Fruit fly (Drosophila melanogaster): Measurements from ENCODE around the gene CG1907.

CG1907 gene

DNA sequence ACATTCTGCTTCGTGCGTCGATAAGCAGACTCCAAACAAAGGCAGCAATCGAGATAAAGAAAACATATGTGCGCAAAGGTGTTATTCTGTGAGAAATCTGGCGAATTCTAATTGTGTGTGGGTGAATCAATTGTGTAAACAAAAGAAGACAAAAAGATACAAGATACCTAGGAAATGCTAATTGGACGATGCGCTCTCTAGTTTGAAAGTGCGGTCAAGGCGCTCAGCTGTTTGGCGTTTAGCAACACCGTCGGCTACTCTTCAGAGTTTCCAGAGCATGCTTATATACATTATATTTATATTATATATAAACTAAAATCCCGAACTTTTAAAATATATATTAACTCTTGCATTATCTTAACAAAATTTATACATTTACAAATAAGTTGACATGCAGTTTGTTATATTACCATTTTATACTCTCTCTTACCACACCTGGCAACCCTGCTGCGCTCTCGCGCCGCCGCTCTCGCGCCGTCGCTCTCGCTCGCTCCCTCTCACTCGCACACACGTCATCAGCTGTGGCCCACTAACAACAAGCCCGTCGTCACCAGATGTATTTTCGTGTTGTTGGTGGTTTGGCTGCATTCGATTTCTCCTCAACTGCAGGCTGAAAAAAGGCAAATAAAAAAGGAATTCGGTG, at the start of gene CG1907:
Gene CG1907, plus strand, starts transcription at position 551 of the 643 bp plus-strand sequence.
- TF ChIP-seq fd96Ca (GFP tag; IDR thresholded peaks at IDR 0.05) (peak; percentile 98), EcR (GFP tag; optimal IDR thresholded peaks at IDR 0.05) (peak; percentile 58), CG34367 (tag; optimal IDR thresholded peaks at IDR 0.05) (peak; percentile 92), CG13204 (GFP tag; optimal IDR thresholded peaks at IDR 0.05) (peak; percentile 91), Ets98B (GFP tag; IDR thresholded peaks at IDR 0.05) (peak; percentile 99), CG14655 (GFP tag; optimal IDR thresholded peaks at IDR 0.05) (peak; percentile 98), rn (GFP tag; IDR thresholded peaks at IDR 0.05) (peak; percentile 97), Pif1A (GFP tag; optimal IDR thresholded peaks at IDR 0.05) (peak; percentile 91), Snoo (tag; optimal IDR thresholded peaks at IDR 0.05) (peak; percentile 98), CG8159 (tag; optimal IDR thresholded peaks at IDR 0.05) (peak; percentile 98), CG12605 (GFP tag; IDR thresholded peaks at IDR 0.05) (peak; percentile 97), CG10348 (GFP tag; IDR thresholded peaks at IDR 0.05) (peak; percentile 89), CG8301 (tag; optimal IDR thresholded peaks at IDR 0.05) (peak; percentile 96), D1 (tag; optimal IDR thresholded peaks at IDR 0.05) (peak; percentile 88), gl (tag; optimal IDR thresholded peaks at IDR 0.05) (peak; percentile 91), Pif1B (GFP tag; optimal IDR thresholded peaks at IDR 0.05) (peak; percentile 95), CG15710 (tag; optimal IDR thresholded peaks at IDR 0.05) (peak; percentile 97), CG32121 (GFP tag; IDR thresholded peaks at IDR 0.05) (peak; percentile 98), CG17806 (tag; optimal IDR thresholded peaks at IDR 0.05) (peak; percentile 97), CG4496 (GFP tag; IDR thresholded peaks at IDR 0.05) (peak; percentile 98), CG9948 (tag; optimal IDR thresholded peaks at IDR 0.05) (peak; percentile 96)

- TF ChIP-seq CG10348 (GFP tag; IDR thresholded peaks at IDR 0.05) (no peak), CG8301 (tag; optimal IDR thresholded peaks at IDR 0.05) (peak; percentile 69), CG34367 (tag; optimal IDR thresholded peaks at IDR 0.05) (peak; percentile 38), Pif1A (GFP tag; optimal IDR thresholded peaks at IDR 0.05) (no peak), CG32121 (GFP tag; IDR thresholded peaks at IDR 0.05) (no peak), CG15710 (tag; optimal IDR thresholded peaks at IDR 0.05) (peak; percentile 66), Snoo (tag; optimal IDR thresholded peaks at IDR 0.05) (no peak), CG13204 (GFP tag; optimal IDR thresholded peaks at IDR 0.05) (no peak), rn (GFP tag; IDR thresholded peaks at IDR 0.05) (no peak), CG14655 (GFP tag; optimal IDR thresholded peaks at IDR 0.05) (peak; percentile 72), CG4496 (GFP tag; IDR thresholded peaks at IDR 0.05) (no peak), CG12605 (GFP tag; IDR thresholded peaks at IDR 0.05) (peak; percentile 39; the same call in 1 of the 2 replicates), Ets98B (GFP tag; IDR thresholded peaks at IDR 0.05) (no peak), EcR (GFP tag; optimal IDR thresholded peaks at IDR 0.05) (no peak), D1 (tag; optimal IDR thresholded peaks at IDR 0.05) (no peak), Pif1B (GFP tag; optimal IDR thresholded peaks at IDR 0.05) (peak; percentile 17), CG9948 (tag; optimal IDR thresholded peaks at IDR 0.05) (peak; percentile 67), fd96Ca (GFP tag; IDR thresholded peaks at IDR 0.05) (no peak), gl (tag; optimal IDR thresholded peaks at IDR 0.05) (no peak), CG17806 (tag; optimal IDR thresholded peaks at IDR 0.05) (peak; percentile 66), CG8159 (tag; optimal IDR thresholded peaks at IDR 0.05) (peak; percentile 78)
Observed at dm6 chr3R:29570239-29570814, 48.5 kb upstream of the CG1907 start.

dm6 chr3R:29572040-29572648, 46.7 kb upstream of the CG1907 start:
- TF ChIP-seq EcR (GFP tag; optimal IDR thresholded peaks at IDR 0.05) (no peak), CG9948 (tag; optimal IDR thresholded peaks at IDR 0.05) (no peak), CG13204 (GFP tag; optimal IDR thresholded peaks at IDR 0.05) (no peak), CG34367 (tag; optimal IDR thresholded peaks at IDR 0.05) (no peak), CG14655 (GFP tag; optimal IDR thresholded peaks at IDR 0.05) (no peak), CG12605 (GFP tag; IDR thresholded peaks at IDR 0.05) (no peak), CG8301 (tag; optimal IDR thresholded peaks at IDR 0.05) (no peak), CG15710 (tag; optimal IDR thresholded peaks at IDR 0.05) (no peak), CG17806 (tag; optimal IDR thresholded peaks at IDR 0.05) (no peak), Ets98B (GFP tag; IDR thresholded peaks at IDR 0.05) (no peak), Pif1A (GFP tag; optimal IDR thresholded peaks at IDR 0.05) (no peak), Snoo (tag; optimal IDR thresholded peaks at IDR 0.05) (no peak), Pif1B (GFP tag; optimal IDR thresholded peaks at IDR 0.05) (no peak), fd96Ca (GFP tag; IDR thresholded peaks at IDR 0.05) (no peak), CG4496 (GFP tag; IDR thresholded peaks at IDR 0.05) (no peak), CG10348 (GFP tag; IDR thresholded peaks at IDR 0.05) (no peak), D1 (tag; optimal IDR thresholded peaks at IDR 0.05) (no peak), rn (GFP tag; IDR thresholded peaks at IDR 0.05) (no peak), CG8159 (tag; optimal IDR thresholded peaks at IDR 0.05) (no peak), CG32121 (GFP tag; IDR thresholded peaks at IDR 0.05) (no peak)

- no peak for TF ChIP-seq gl (tag; optimal IDR thresholded peaks at IDR 0.05)
- TF ChIP-seq D1 (tag; optimal IDR thresholded peaks at IDR 0.05) = no peak
- no peak for TF ChIP-seq Snoo (tag; optimal IDR thresholded peaks at IDR 0.05)
- TF ChIP-seq CG15710 (tag; optimal IDR thresholded peaks at IDR 0.05) = no peak
- no peak for TF ChIP-seq CG13204 (GFP tag; optimal IDR thresholded peaks at IDR 0.05)
- no peak for TF ChIP-seq fd96Ca (GFP tag; IDR thresholded peaks at IDR 0.05)
- TF ChIP-seq rn (GFP tag; IDR thresholded peaks at IDR 0.05) = no peak
- TF ChIP-seq Pif1A (GFP tag; optimal IDR thresholded peaks at IDR 0.05) = no peak
- TF ChIP-seq CG34367 (tag; optimal IDR thresholded peaks at IDR 0.05) = no peak
- no peak for TF ChIP-seq CG14655 (GFP tag; optimal IDR thresholded peaks at IDR 0.05)
- no peak for TF ChIP-seq CG8159 (tag; optimal IDR thresholded peaks at IDR 0.05)
- TF ChIP-seq CG9948 (tag; optimal IDR thresholded peaks at IDR 0.05) = no peak
- no peak for TF ChIP-seq Pif1B (GFP tag; optimal IDR thresholded peaks at IDR 0.05)
- TF ChIP-seq Ets98B (GFP tag; IDR thresholded peaks at IDR 0.05) = no peak
- TF ChIP-seq CG32121 (GFP tag; IDR thresholded peaks at IDR 0.05) = no peak
- no peak for TF ChIP-seq CG4496 (GFP tag; IDR thresholded peaks at IDR 0.05)
Observed at dm6 chr3R:29576009-29576408, 42.9 kb upstream of the CG1907 start.

Data from whole organism, pupa.